Worm (Caenorhabditis elegans) whole organism, young adult: ENCODE measurements around the gene fbxa-51.

ENCODE experiments used
- C17E4.6 ChIP-seq: fragments of 200-800 bp; sonication (Bioruptor generic); IDR thresholded peaks from 2 replicates; pipeline ENCODE4 v1.3.6; 2022; ENCODE audit warnings: missing genetic modification reagents, missing genetic modification characterization, missing compliant biosample characterization
- F22D6.2 ChIP-seq: sonication (generic microtip); optimal IDR thresholded peaks from 2 replicates; lab custom pipeline; 2016; ENCODE audit warnings: mild to moderate bottlenecking, missing genetic modification characterization, missing compliant biosample characterization
- F23B12.7 ChIP-seq: sonication (generic microtip); optimal IDR thresholded peaks from 2 replicates; lab custom pipeline; 2017; ENCODE audit warnings: missing genetic modification characterization, mild to moderate bottlenecking, missing compliant biosample characterization, antibody characterized with exemption, moderate library complexity; ENCODE audit not compliant: insufficient read depth
- F37B4.10 ChIP-seq: fragments of 200-800 bp; sonication (Bioruptor generic); IDR thresholded peaks from 2 replicates; pipeline ENCODE4 v1.3.6; 2022; ENCODE audit warnings: missing genetic modification characterization, missing compliant biosample characterization
- F49E8.2 ChIP-seq: sonication (generic microtip); optimal IDR thresholded peaks from 3 replicates; lab custom pipeline; 2017; ENCODE audit warnings: missing genetic modification characterization, mild to moderate bottlenecking, missing compliant biosample characterization, antibody characterized with exemption, moderate library complexity; ENCODE audit not compliant: insufficient read depth
- F57A8.1 ChIP-seq: fragments of 200-800 bp; sonication (Bioruptor generic); optimal IDR thresholded peaks from 2 replicates; lab custom pipeline; 2018; ENCODE audit warnings: mild to moderate bottlenecking, missing genetic modification characterization, moderate library complexity, missing compliant biosample characterization
- Y53F4B.3 ChIP-seq: fragments of 200-800 bp; sonication (Bioruptor generic); IDR thresholded peaks from 2 replicates; pipeline ENCODE4 v1.3.6; 2022; ENCODE audit warnings: missing genetic modification reagents, missing genetic modification characterization, missing compliant biosample characterization
- Y56A3A.18 ChIP-seq: fragments of 200-800 bp; sonication (Bioruptor generic); IDR thresholded peaks from 2 replicates; pipeline ENCODE4 v1.3.6; 2022; ENCODE audit warnings: missing genetic modification reagents, missing genetic modification characterization, missing compliant biosample characterization
- Y67H2A.10 ChIP-seq: fragments of 200-800 bp; sonication (Bioruptor generic); conservative IDR thresholded peaks from 2 replicates; pipeline ENCODE4 v1.3.6; 2022; ENCODE audit warnings: missing genetic modification reagents, missing genetic modification characterization, missing compliant biosample characterization
- Y95B8A.8 ChIP-seq: fragments of 200-800 bp; sonication (Bioruptor generic); IDR thresholded peaks from 2 replicates; pipeline ENCODE4 v1.3.6; 2022; ENCODE audit warnings: missing genetic modification reagents, missing genetic modification characterization, missing compliant biosample characterization
- aptf-3 ChIP-seq: fragments of 200-800 bp; sonication (Bioruptor generic); IDR thresholded peaks from 2 replicates; pipeline ENCODE4 v1.3.6; 2022; ENCODE audit warnings: missing genetic modification characterization, missing compliant biosample characterization
- attf-6 ChIP-seq: fragments of 200-800 bp; sonication (Bioruptor generic); IDR thresholded peaks from 2 replicates; pipeline ENCODE4 v1.3.6; 2022; ENCODE audit warnings: missing genetic modification reagents, missing genetic modification characterization, missing compliant biosample characterization
- bed-2 ChIP-seq: fragments of 200-800 bp; sonication (Bioruptor generic); IDR thresholded peaks from 2 replicates; pipeline ENCODE4 v1.3.6; 2022; ENCODE audit warnings: missing genetic modification reagents, missing genetic modification characterization, missing compliant biosample characterization
- ceh-100 ChIP-seq: fragments of 200-800 bp; sonication (Bioruptor generic); IDR thresholded peaks from 2 replicates; pipeline ENCODE4 v1.3.6; 2022; ENCODE audit warnings: missing genetic modification reagents, missing genetic modification characterization, missing compliant biosample characterization
- ceh-79 ChIP-seq: sonication (generic microtip); optimal IDR thresholded peaks from 2 replicates; lab custom pipeline; 2017; ENCODE audit warnings: mild to moderate bottlenecking, missing genetic modification characterization, missing compliant biosample characterization
- ceh-91 ChIP-seq: fragments of 200-800 bp; sonication (Bioruptor generic); IDR thresholded peaks from 2 replicates; pipeline ENCODE4 v1.3.6; 2022; ENCODE audit warnings: missing genetic modification reagents, missing genetic modification characterization, missing compliant biosample characterization
- efl-1 ChIP-seq: fragments of 150-350 bp; optimal IDR thresholded peaks from 2 replicates; lab custom pipeline; 2014; ENCODE audit warnings: missing biosample characterization, missing genetic modification reagents, missing genetic modification characterization
- egrh-3 ChIP-seq: fragments of 200-800 bp; sonication (Bioruptor generic); IDR thresholded peaks from 2 replicates; pipeline ENCODE4 v1.3.6; 2022; ENCODE audit warnings: missing genetic modification reagents, missing genetic modification characterization, missing compliant biosample characterization
- fkh-3 ChIP-seq: sonication (generic microtip); optimal IDR thresholded peaks from 2 replicates; lab custom pipeline; 2016; ENCODE audit warnings: mild to moderate bottlenecking, missing genetic modification characterization, missing compliant biosample characterization
- hmg-1.2 ChIP-seq: fragments of 200-800 bp; sonication (Bioruptor generic); IDR thresholded peaks from 2 replicates; pipeline ENCODE4 v1.3.6; 2022; ENCODE audit warnings: missing genetic modification reagents, missing genetic modification characterization, missing compliant biosample characterization
- hmg-20 ChIP-seq: fragments of 200-800 bp; sonication (Bioruptor generic); IDR thresholded peaks from 2 replicates; pipeline ENCODE4 v1.3.6; 2022; ENCODE audit warnings: missing genetic modification reagents, missing genetic modification characterization, missing compliant biosample characterization
- hsf-1 ChIP-seq: fragments of 200-800 bp; sonication (Bioruptor generic); IDR thresholded peaks from 2 replicates; pipeline ENCODE4 v1.3.6; 2022; ENCODE audit warnings: missing genetic modification reagents, missing genetic modification characterization, missing compliant biosample characterization
- lag-1 ChIP-seq: fragments of 200-800 bp; sonication (Bioruptor generic); IDR thresholded peaks from 2 replicates; pipeline ENCODE4 v1.3.6; 2022; ENCODE audit warnings: missing genetic modification reagents, missing genetic modification characterization, missing compliant biosample characterization
- let-607 ChIP-seq, 2 experiments: fragments of 200-800 bp in 1 of 2; sonication (Bioruptor generic) in 1 of 2; sonication (generic microtip) in 1 of 2; optimal IDR thresholded peaks; 2 replicates each; lab custom pipeline; 2016 to 2018; ENCODE audit warnings: mild to moderate bottlenecking in 2 of 2, missing compliant biosample characterization in 2 of 2, missing genetic modification characterization in 2 of 2, moderate library complexity in 2 of 2, missing genotype in 1 of 2
- lin-26 ChIP-seq: fragments of 200-800 bp; sonication (Bioruptor generic); IDR thresholded peaks from 2 replicates; pipeline ENCODE4 v1.3.6; 2022; ENCODE audit warnings: missing genetic modification reagents, missing genetic modification characterization, missing compliant biosample characterization
- lin-40 ChIP-seq: sonication (generic microtip); optimal IDR thresholded peaks from 2 replicates; lab custom pipeline; 2016; ENCODE audit warnings: missing genetic modification characterization, mild to moderate bottlenecking, missing compliant biosample characterization, missing genotype, missing genetic modification reagents
- lin-54 ChIP-seq: fragments of 200-800 bp; sonication (Bioruptor generic); optimal IDR thresholded peaks from 2 replicates; lab custom pipeline; 2018; ENCODE audit warnings: mild to moderate bottlenecking, missing genetic modification characterization, missing compliant biosample characterization
- madf-10 ChIP-seq: sonication (generic microtip); optimal IDR thresholded peaks from 2 replicates; lab custom pipeline; 2016; ENCODE audit warnings: mild to moderate bottlenecking, missing genetic modification characterization, missing compliant biosample characterization
- madf-3 ChIP-seq: fragments of 200-800 bp; sonication (Bioruptor generic); IDR thresholded peaks from 2 replicates; pipeline ENCODE4 v1.3.6; 2022; ENCODE audit warnings: missing genetic modification reagents, missing genetic modification characterization, missing compliant biosample characterization
- madf-6 ChIP-seq: fragments of 200-800 bp; sonication (Bioruptor generic); IDR thresholded peaks from 2 replicates; pipeline ENCODE4 v1.3.6; 2022; ENCODE audit warnings: missing genetic modification reagents, missing genetic modification characterization, missing compliant biosample characterization
- mel-28 ChIP-seq: sonication (generic microtip); optimal IDR thresholded peaks from 2 replicates; lab custom pipeline; 2016; ENCODE audit warnings: borderline replicate concordance, mild to moderate bottlenecking, missing genetic modification characterization, missing compliant biosample characterization
- mxl-1 ChIP-seq: sonication (generic microtip); optimal IDR thresholded peaks from 2 replicates; lab custom pipeline; 2016; ENCODE audit warnings: missing genetic modification characterization, missing compliant biosample characterization
- nfya-1 ChIP-seq: sonication (generic microtip); optimal IDR thresholded peaks from 2 replicates; lab custom pipeline; 2017; ENCODE audit warnings: antibody characterized with exemption, missing compliant biosample characterization, missing genetic modification characterization, borderline replicate concordance; ENCODE audit not compliant: insufficient read depth
- nfya-2 ChIP-seq: fragments of 200-800 bp; sonication (Bioruptor generic); IDR thresholded peaks from 2 replicates; pipeline ENCODE4 v1.3.6; 2022; ENCODE audit warnings: missing genetic modification reagents, missing genetic modification characterization, missing compliant biosample characterization
- nfyb-1 ChIP-seq: fragments of 200-800 bp; sonication (Bioruptor generic); IDR thresholded peaks from 2 replicates; pipeline ENCODE4 v1.3.6; 2022; ENCODE audit warnings: missing genetic modification reagents, missing genetic modification characterization, missing compliant biosample characterization
- pbrm-1 ChIP-seq: fragments of 200-800 bp; sonication (Bioruptor generic); IDR thresholded peaks from 2 replicates; pipeline ENCODE4 v1.3.6; 2022; ENCODE audit warnings: missing genetic modification reagents, missing genetic modification characterization, missing compliant biosample characterization
- repo-1 ChIP-seq: sonication (generic microtip); optimal IDR thresholded peaks from 2 replicates; lab custom pipeline; 2017; ENCODE audit warnings: mild to moderate bottlenecking, missing genetic modification characterization, missing compliant biosample characterization
- rpc-1 ChIP-seq, 2 experiments: fragments of 150-350 bp in 1 of 2; sonication (generic microtip) in 1 of 2; optimal IDR thresholded peaks; 2 replicates each; lab custom pipeline; 2014 to 2018; ENCODE audit warnings: missing biosample characterization in 1 of 2, missing genetic modification characterization in 1 of 2, missing genetic modification reagents in 1 of 2, missing genotype in 1 of 2
- snpc-1.3 ChIP-seq: sonication (generic microtip); optimal IDR thresholded peaks from 2 replicates; lab custom pipeline; 2017; ENCODE audit warnings: missing genetic modification characterization, mild to moderate bottlenecking, missing compliant biosample characterization, antibody characterized with exemption, moderate library complexity, missing genotype, missing genetic modification reagents; ENCODE audit not compliant: insufficient read depth
- snpc-3.4 ChIP-seq: sonication (generic microtip); optimal IDR thresholded peaks from 2 replicates; lab custom pipeline; 2017; ENCODE audit warnings: missing genetic modification characterization, mild to moderate bottlenecking, missing compliant biosample characterization, antibody characterized with exemption, moderate library complexity, missing genotype, missing genetic modification reagents
- tlf-1 ChIP-seq: fragments of 200-800 bp; sonication (Bioruptor generic); optimal IDR thresholded peaks from 2 replicates; lab custom pipeline; 2018; ENCODE audit warnings: mild to moderate bottlenecking, missing genetic modification characterization, missing compliant biosample characterization
- ztf-18 ChIP-seq: sonication (generic microtip); optimal IDR thresholded peaks from 2 replicates; lab custom pipeline; 2016; ENCODE audit warnings: missing genotype, mild to moderate bottlenecking, missing genetic modification characterization, missing compliant biosample characterization
- ztf-6 ChIP-seq: fragments of 200-800 bp; sonication (Bioruptor generic); IDR thresholded peaks from 2 replicates; pipeline ENCODE4 v1.3.6; 2022; ENCODE audit warnings: missing genetic modification reagents, missing genetic modification characterization, missing compliant biosample characterization

Gene fbxa-51

DNA sequence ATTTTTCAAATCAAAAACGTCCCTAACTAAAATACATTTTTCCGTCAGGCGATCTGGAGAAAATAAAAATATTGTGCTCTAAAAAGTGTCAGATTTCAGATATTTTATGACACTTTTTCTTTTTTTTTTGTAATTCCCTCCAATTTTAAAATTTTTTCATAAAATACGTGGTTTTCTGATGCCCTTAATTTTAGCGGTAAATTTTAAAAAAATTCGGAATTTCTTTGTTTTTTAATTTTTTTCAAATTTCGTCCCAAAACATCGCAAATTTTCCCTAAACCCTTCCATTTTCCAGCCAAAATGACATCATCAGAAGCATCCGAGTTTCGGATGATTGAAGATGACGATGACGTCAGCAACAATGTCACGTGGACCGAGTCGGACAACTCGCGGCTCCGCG, 29.5 kb downstream of the fbxa-51 start, which contains the start of gene trp-2:
Gene trp-2, plus strand, starts transcription at position 301 of the 400 bp plus-strand sequence.
- TF ChIP-seq hsf-1 (no peak), fkh-3 (tag; lab: Kevin White, UChicago) (no peak), aptf-3 (no peak), Y95B8A.8 (GFP tag; lab: Robert Waterston, UW) (no peak), lin-54 (GFP tag; lab: Kevin White, UChicago) (no peak), Y67H2A.10 (GFP tag; lab: Robert Waterston, UW) (no peak), Y56A3A.18 (GFP tag; lab: Robert Waterston, UW) (no peak), repo-1 (tag; lab: Kevin White, UChicago) (no peak), F23B12.7 (no peak), snpc-1.3 (tag; lab: Kevin White, UChicago) (no peak), madf-10 (no peak), ceh-79 (tag; lab: Kevin White, UChicago) (no peak), mxl-1 (tag; lab: Kevin White, UChicago) (no peak), mel-28 (tag; lab: Kevin White, UChicago) (no peak), nfyb-1 (no peak)

DNA sequence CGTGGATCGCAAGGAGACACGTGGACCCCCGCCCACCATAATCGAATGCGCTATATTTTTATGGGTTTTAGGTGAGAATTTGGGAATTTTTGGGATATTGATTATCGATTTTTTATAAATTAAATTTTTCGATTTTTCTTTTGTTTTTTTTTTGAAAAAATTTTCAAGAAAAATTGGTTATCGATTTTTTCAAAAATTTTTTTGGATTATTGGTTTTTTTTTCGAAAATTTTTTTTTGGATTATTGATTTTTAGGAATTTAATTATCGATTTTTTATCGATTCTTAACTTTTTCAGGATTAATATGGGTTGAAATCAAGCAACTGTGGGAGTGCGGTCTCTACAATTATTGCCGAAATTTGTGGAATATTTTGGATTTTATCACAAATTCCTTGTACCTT, 34.5 kb downstream of the fbxa-51 start:
- TF ChIP-seq F57A8.1 (GFP tag; lab: Kevin White, UChicago), result no peak
- TF ChIP-seq lag-1, result no peak
- TF ChIP-seq efl-1 (GFP tag; lab: Kevin White, UChicago), result no peak
- no peak for TF ChIP-seq pbrm-1 (GFP tag; lab: Robert Waterston, UW)
- no peak for TF ChIP-seq nfyb-1
- TF ChIP-seq ztf-6, result no peak
- no peak for TF ChIP-seq tlf-1 (GFP tag; lab: Kevin White, UChicago)
- no peak for TF ChIP-seq repo-1 (tag; lab: Kevin White, UChicago)
- no peak for TF ChIP-seq attf-6 (GFP tag; lab: Robert Waterston, UW)
- no peak for TF ChIP-seq lin-40 (tag; lab: Kevin White, UChicago)
- no peak for TF ChIP-seq let-607 (tag; optimal IDR thresholded peaks at IDR 0.05; lab: Kevin White, UChicago)
- TF ChIP-seq ceh-100 (GFP tag; lab: Robert Waterston, UW), result no peak
- no peak for TF ChIP-seq snpc-3.4 (tag; lab: Kevin White, UChicago)
- TF ChIP-seq egrh-3 (GFP tag; lab: Robert Waterston, UW), result no peak
- TF ChIP-seq hmg-1.2, result no peak
- no peak for TF ChIP-seq nfya-2 (GFP tag; lab: Robert Waterston, UW)
- no peak for TF ChIP-seq rpc-1 (optimal IDR thresholded peaks at IDR 0.05; lab: Kevin White, UChicago)
- no peak for TF ChIP-seq rpc-1 (tag; optimal IDR thresholded peaks at IDR 0.05; lab: Kevin White, UChicago)
- no peak for TF ChIP-seq ztf-18 (tag; lab: Kevin White, UChicago)

DNA sequence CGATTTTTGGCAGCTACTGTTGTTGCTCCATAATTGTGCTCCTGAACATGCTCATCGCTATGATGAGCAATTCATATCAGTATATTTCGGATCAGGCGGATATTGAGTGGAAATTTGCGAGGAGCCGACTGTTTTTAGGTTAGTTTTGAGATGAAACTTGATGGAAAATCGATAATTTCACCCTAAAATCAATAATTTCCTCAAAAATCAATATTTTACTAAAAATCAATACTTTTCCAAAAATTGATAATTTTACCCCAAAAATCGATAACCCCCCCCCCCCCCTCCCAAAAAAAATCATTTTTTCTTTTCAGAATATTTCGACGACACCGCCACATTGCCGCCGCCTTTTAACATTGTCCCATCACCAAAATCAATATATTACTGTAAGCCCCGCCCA, 36.8 kb downstream of the fbxa-51 start:
- no peak for TF ChIP-seq Y53F4B.3
- no peak for TF ChIP-seq F37B4.10 (GFP tag; lab: Robert Waterston, UW)
- no peak for TF ChIP-seq madf-6 (GFP tag; lab: Robert Waterston, UW)
- no peak for TF ChIP-seq ceh-91 (GFP tag; lab: Robert Waterston, UW)
- TF ChIP-seq lin-54 (GFP tag; lab: Kevin White, UChicago), result no peak
- no peak for TF ChIP-seq F23B12.7
- TF ChIP-seq F49E8.2, result no peak
- no peak for TF ChIP-seq F22D6.2 (tag; lab: Kevin White, UChicago)
- no peak for TF ChIP-seq snpc-3.4 (tag; lab: Kevin White, UChicago)
- TF ChIP-seq nfya-1 (tag; lab: Kevin White, UChicago), result no peak
- TF ChIP-seq hmg-20, result no peak
- no peak for TF ChIP-seq aptf-3
- TF ChIP-seq C17E4.6, result no peak
- no peak for TF ChIP-seq bed-2 (GFP tag; lab: Robert Waterston, UW)
- TF ChIP-seq lin-26 (GFP tag; lab: Robert Waterston, UW), result no peak
- TF ChIP-seq madf-3 (GFP tag; lab: Robert Waterston, UW), result no peak
